Worm (Caenorhabditis elegans) whole organism, early embryonic: ENCODE results near the gene C33D9.10.

Source experiments
- aly-1 ChIP-seq: sonication (generic microtip); optimal IDR thresholded peaks from 2 replicates; lab custom pipeline; 2016; ENCODE audit warnings: missing genetic modification characterization, missing compliant biosample characterization
- ceh-13 ChIP-seq: fragments of 200-800 bp; sonication (Bioruptor generic); optimal IDR thresholded peaks from 2 replicates; lab custom pipeline; 2018; ENCODE audit warnings: mild to moderate bottlenecking, missing genetic modification characterization, missing compliant biosample characterization
- hmbx-1 ChIP-seq: sonication (generic microtip); optimal IDR thresholded peaks from 2 replicates; lab custom pipeline; 2016; ENCODE audit warnings: mild to moderate bottlenecking, missing genetic modification characterization, missing compliant biosample characterization
- sea-1 ChIP-seq: fragments of 200-800 bp; sonication (Bioruptor generic); conservative IDR thresholded peaks from 2 replicates; pipeline ENCODE4 v1.3.6; 2022; ENCODE audit warnings: missing genetic modification characterization, missing compliant biosample characterization

- TF ChIP-seq sea-1 (GFP tag; lab: Robert Waterston, UW) (no peak), aly-1 (tag; lab: Kevin White, UChicago) (no peak), ceh-13 (GFP tag; lab: Kevin White, UChicago) (no peak), hmbx-1 (tag; lab: Kevin White, UChicago) (no peak)
Observed at ce11 chrIV:8816029-8816428, 28.1 kb upstream of the C33D9.10 start, which contains the start of gene grsp-2.
